Fruit fly (Drosophila melanogaster) Kc167 (cell line): Measurements from ENCODE around the gene hob.
A peak's percentile ranks its signal among the peaks of the same experiment; 100 is the strongest.

ENCODE experiments used
- Myc ChIP-seq: fragments of >200 bp; optimal IDR thresholded peaks from 2 replicates; lab custom pipeline; 2017; ENCODE audit warnings: missing external identifiers
- insv ChIP-seq: fragments of >200 bp; optimal IDR thresholded peaks from 3 replicates; lab custom pipeline; 2018; ENCODE audit warnings: missing external identifiers
- psq ChIP-seq: fragments of >200 bp; optimal IDR thresholded peaks from 2 replicates; lab custom pipeline; 2017; ENCODE audit warnings: missing external identifiers

DNA sequence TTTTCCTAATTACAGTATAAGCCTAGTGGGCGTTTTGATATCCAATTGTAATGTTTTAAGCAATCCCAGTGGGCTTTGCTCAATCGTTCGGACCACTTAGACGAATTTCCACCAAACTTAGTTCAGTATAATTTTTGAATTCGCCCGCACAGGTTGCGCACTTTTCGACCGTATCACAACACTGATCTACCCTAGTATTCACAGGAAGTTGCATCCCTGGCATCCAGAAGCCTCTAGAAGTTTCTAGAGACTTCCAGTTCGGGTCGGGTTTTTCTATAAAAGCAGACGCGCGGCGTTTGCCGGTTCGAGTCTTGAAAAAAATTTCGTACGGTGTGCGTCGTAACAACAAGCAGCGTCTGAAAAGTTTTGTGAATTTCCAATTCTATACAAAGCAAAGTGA is 25.8 kb downstream of the hob start, which contains the start of gene Hsp83:
- peak; percentile 70 for TF ChIP-seq insv (lab: Kevin White, UChicago)
- TF ChIP-seq psq = no peak
- no peak for TF ChIP-seq Myc (lab: Kevin White, UChicago)
